Worm (Caenorhabditis elegans) whole organism, early embryonic: ENCODE data around the gene H39E20.1.

ENCODE experiments used
- F13C5.2 ChIP-seq: sonication (generic microtip); optimal IDR thresholded peaks from 2 replicates; lab custom pipeline; 2017; ENCODE audit warnings: mild to moderate bottlenecking, missing genetic modification characterization, inconsistent platforms, missing compliant biosample characterization
- aly-1 ChIP-seq: sonication (generic microtip); optimal IDR thresholded peaks from 2 replicates; lab custom pipeline; 2016; ENCODE audit warnings: missing genetic modification characterization, missing compliant biosample characterization
- ama-1 ChIP-seq: fragments of 150-350 bp; optimal IDR thresholded peaks from 2 replicates; lab custom pipeline; 2014
- hmbx-1 ChIP-seq: sonication (generic microtip); optimal IDR thresholded peaks from 2 replicates; lab custom pipeline; 2016; ENCODE audit warnings: mild to moderate bottlenecking, missing genetic modification characterization, missing compliant biosample characterization
- hmg-4 ChIP-seq: fragments of 200-800 bp; sonication (Bioruptor generic); optimal IDR thresholded peaks from 2 replicates; lab custom pipeline; 2018; ENCODE audit warnings: mild to moderate bottlenecking, missing genetic modification characterization, missing compliant biosample characterization

DNA sequence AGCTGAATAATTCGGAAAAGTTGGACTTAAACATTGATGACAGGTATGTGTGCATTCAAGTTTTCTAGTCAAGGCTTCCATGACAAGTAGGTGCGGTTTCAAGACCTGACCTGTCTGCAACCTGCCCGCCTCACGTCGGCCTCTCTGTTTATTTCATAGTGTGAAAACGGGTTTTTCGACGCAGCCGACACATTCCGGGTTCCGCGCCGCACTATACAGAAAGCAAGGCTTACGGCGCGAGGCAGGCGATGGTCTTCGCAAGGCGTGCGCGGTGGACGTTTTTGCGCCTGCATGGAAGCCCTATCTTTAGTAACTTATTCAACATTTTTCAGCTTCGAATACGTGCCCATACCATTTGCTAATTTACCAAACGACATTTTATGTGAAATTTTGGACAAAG lies 25.0 kb downstream of the H39E20.1 start:
- TF ChIP-seq ama-1 (lab: Kevin White, UChicago) (no peak), hmbx-1 (tag; lab: Kevin White, UChicago) (no peak), F13C5.2 (no peak), hmg-4 (GFP tag; lab: Kevin White, UChicago) (no peak), aly-1 (tag; lab: Kevin White, UChicago) (no peak)
